Worm (Caenorhabditis elegans) whole organism, L1 larva: ENCODE measurements around the gene str-182.
A peak's percentile ranks its signal among the peaks of the same experiment; 100 is the strongest.

Experiments used
- C04F5.9 ChIP-seq: sonication (generic microtip); optimal IDR thresholded peaks from 2 replicates; lab custom pipeline; 2016; ENCODE audit warnings: missing genetic modification characterization, missing compliant biosample characterization
- C16A3.4 ChIP-seq: fragments of 150-350 bp; optimal IDR thresholded peaks from 2 replicates; lab custom pipeline; 2014; ENCODE audit warnings: missing biosample characterization, missing genetic modification characterization
- C34B4.2 ChIP-seq: sonication (generic microtip); optimal IDR thresholded peaks from 2 replicates; lab custom pipeline; 2017; ENCODE audit warnings: mild to moderate bottlenecking, missing genetic modification characterization, missing compliant biosample characterization
- alr-1 ChIP-seq: fragments of 200-800 bp; sonication (Bioruptor generic); optimal IDR thresholded peaks from 2 replicates; lab custom pipeline; 2018; ENCODE audit warnings: borderline replicate concordance, mild to moderate bottlenecking, missing genetic modification characterization, missing compliant biosample characterization
- ama-1 ChIP-seq: fragments of 150-350 bp; optimal IDR thresholded peaks from 2 replicates; lab custom pipeline; 2014
- ceh-63 ChIP-seq: fragments of 200-800 bp; sonication (Bioruptor generic); optimal IDR thresholded peaks from 2 replicates; lab custom pipeline; 2018; ENCODE audit warnings: mild to moderate bottlenecking, missing genetic modification characterization, missing compliant biosample characterization
- ceh-8 ChIP-seq: fragments of 200-800 bp; sonication (Bioruptor generic); optimal IDR thresholded peaks from 2 replicates; lab custom pipeline; 2018; ENCODE audit warnings: mild to moderate bottlenecking, missing genetic modification characterization, moderate library complexity, missing compliant biosample characterization
- ces-1 ChIP-seq: fragments of 150-350 bp; optimal IDR thresholded peaks from 2 replicates; lab custom pipeline; 2014; ENCODE audit warnings: missing biosample characterization, missing genetic modification reagents, missing genetic modification characterization
- dpl-1 ChIP-seq, 3 experiments: fragments of 150-350 bp in 2 of 3; sonication (generic microtip) in 1 of 3; optimal IDR thresholded peaks; 2 replicates each; lab custom pipeline; 2014 to 2017; ENCODE audit warnings: missing biosample characterization in 3 of 3, missing genetic modification characterization in 3 of 3, missing genetic modification reagents in 3 of 3
- dsc-1 ChIP-seq: sonication (generic microtip); optimal IDR thresholded peaks from 2 replicates; lab custom pipeline; 2016; ENCODE audit warnings: mild to moderate bottlenecking, missing genetic modification characterization, missing compliant biosample characterization
- elt-2 ChIP-seq: sonication (generic microtip); optimal IDR thresholded peaks from 2 replicates; lab custom pipeline; 2016; ENCODE audit warnings: missing genetic modification characterization, mild to moderate bottlenecking, inconsistent platforms, missing compliant biosample characterization, missing genetic modification reagents
- ets-5 ChIP-seq: fragments of 200-800 bp; sonication (Bioruptor generic); IDR thresholded peaks from 2 replicates; pipeline ENCODE4 v1.3.6; 2022; ENCODE audit warnings: missing genetic modification characterization, missing compliant biosample characterization
- fkh-10 ChIP-seq: sonication (generic microtip); optimal IDR thresholded peaks from 2 replicates; lab custom pipeline; 2017; ENCODE audit warnings: missing biosample characterization, missing genetic modification reagents, missing genetic modification characterization
- fkh-8 ChIP-seq: sonication (generic microtip); optimal IDR thresholded peaks from 2 replicates; lab custom pipeline; 2016; ENCODE audit warnings: mild to moderate bottlenecking, missing genetic modification characterization, missing compliant biosample characterization
- hlh-17 ChIP-seq: fragments of 200-800 bp; sonication (Bioruptor generic); optimal IDR thresholded peaks from 2 replicates; lab custom pipeline; 2018; ENCODE audit warnings: missing genetic modification characterization, mild to moderate bottlenecking, missing compliant biosample characterization, moderate library complexity, borderline replicate concordance
- jun-1 ChIP-seq: fragments of 150-350 bp; optimal IDR thresholded peaks from 2 replicates; lab custom pipeline; 2014; ENCODE audit warnings: missing biosample characterization, missing genetic modification reagents, missing genetic modification characterization
- lin-13 ChIP-seq: fragments of 150-350 bp; optimal IDR thresholded peaks from 2 replicates; lab custom pipeline; 2014; ENCODE audit warnings: missing biosample characterization, missing genetic modification reagents, missing genetic modification characterization
- lin-14 ChIP-seq: fragments of 200-800 bp; sonication (Bioruptor generic); optimal IDR thresholded peaks from 2 replicates; lab custom pipeline; 2018; ENCODE audit warnings: mild to moderate bottlenecking, missing genetic modification characterization, moderate library complexity, missing compliant biosample characterization
- lin-39 ChIP-seq: fragments of 150-350 bp; optimal IDR thresholded peaks from 2 replicates; lab custom pipeline; 2014; ENCODE audit warnings: missing biosample characterization, missing genetic modification reagents, missing genetic modification characterization
- lir-3 ChIP-seq: sonication (generic microtip); optimal IDR thresholded peaks from 2 replicates; lab custom pipeline; 2016; ENCODE audit warnings: mild to moderate bottlenecking, missing genetic modification characterization, moderate library complexity, missing compliant biosample characterization; ENCODE audit not compliant: poor library complexity
- mef-2 ChIP-seq: fragments of 150-350 bp; optimal IDR thresholded peaks from 2 replicates; lab custom pipeline; 2014; ENCODE audit warnings: missing biosample characterization, missing genetic modification characterization
- mep-1 ChIP-seq: fragments of 150-350 bp; optimal IDR thresholded peaks from 2 replicates; lab custom pipeline; 2014; ENCODE audit warnings: missing biosample characterization, missing genetic modification characterization
- nhr-11 ChIP-seq: fragments of 150-350 bp; optimal IDR thresholded peaks from 2 replicates; lab custom pipeline; 2014; ENCODE audit warnings: missing biosample characterization, missing genetic modification characterization
- nhr-20 ChIP-seq: sonication (generic microtip); optimal IDR thresholded peaks from 2 replicates; lab custom pipeline; 2016; ENCODE audit warnings: mild to moderate bottlenecking, missing genetic modification characterization, missing compliant biosample characterization
- nhr-47 ChIP-seq: sonication (generic microtip); optimal IDR thresholded peaks from 2 replicates; lab custom pipeline; 2016; ENCODE audit warnings: mild to moderate bottlenecking, missing genetic modification characterization, moderate library complexity, missing compliant biosample characterization
- nhr-71 ChIP-seq: sonication (generic microtip); optimal IDR thresholded peaks from 2 replicates; lab custom pipeline; 2016; ENCODE audit warnings: mild to moderate bottlenecking, missing genetic modification characterization, moderate library complexity, missing compliant biosample characterization
- pax-3 ChIP-seq: fragments of 200-800 bp; sonication (Bioruptor generic); optimal IDR thresholded peaks from 2 replicates; lab custom pipeline; 2018; ENCODE audit warnings: mild to moderate bottlenecking, missing genetic modification characterization, moderate library complexity, missing compliant biosample characterization
- pqm-1 ChIP-seq: sonication (generic microtip); optimal IDR thresholded peaks from 3 replicates; lab custom pipeline; 2017; ENCODE audit warnings: missing biosample characterization, missing genetic modification characterization
- sox-4 ChIP-seq: sonication (generic microtip); optimal IDR thresholded peaks from 2 replicates; lab custom pipeline; 2016; ENCODE audit warnings: missing genetic modification characterization, missing compliant biosample characterization
- sup-37 ChIP-seq: fragments of 200-800 bp; sonication (Bioruptor generic); optimal IDR thresholded peaks from 2 replicates; lab custom pipeline; 2018; ENCODE audit warnings: mild to moderate bottlenecking, missing genetic modification characterization, missing compliant biosample characterization
- swsn-7 ChIP-seq: sonication (generic microtip); optimal IDR thresholded peaks from 2 replicates; lab custom pipeline; 2016; ENCODE audit warnings: missing genetic modification characterization, missing compliant biosample characterization
- unc-30 ChIP-seq: sonication (generic microtip); optimal IDR thresholded peaks from 2 replicates; lab custom pipeline; 2017; ENCODE audit warnings: missing biosample characterization, missing genetic modification characterization
- unc-62 ChIP-seq: fragments of 150-350 bp; optimal IDR thresholded peaks from 2 replicates; lab custom pipeline; 2014; ENCODE audit warnings: missing biosample characterization, missing genetic modification reagents, missing genetic modification characterization
- unc-86 ChIP-seq: sonication (generic microtip); optimal IDR thresholded peaks from 2 replicates; lab custom pipeline; 2016; ENCODE audit warnings: missing genetic modification characterization, missing compliant biosample characterization
- unc-98 ChIP-seq: fragments of 200-800 bp; sonication (Bioruptor generic); IDR thresholded peaks from 2 replicates; pipeline ENCODE4 v1.3.6; 2022; ENCODE audit warnings: missing genetic modification characterization, missing compliant biosample characterization
- vab-15 ChIP-seq: sonication (generic microtip); optimal IDR thresholded peaks from 2 replicates; lab custom pipeline; 2017; ENCODE audit warnings: missing genotype, mild to moderate bottlenecking, missing genetic modification characterization, missing compliant biosample characterization
- zag-1 ChIP-seq: fragments of 150-350 bp; optimal IDR thresholded peaks from 2 replicates; lab custom pipeline; 2014; ENCODE audit warnings: missing biosample characterization, missing genetic modification characterization

Gene str-182

ce11 chrV:10246443-10246885 lies 13.2 kb upstream of the str-182 start (continued):
- TF ChIP-seq unc-86 (peak; percentile 69), ceh-63 (GFP tag; lab: Kevin White, UChicago) (no peak), lin-14 (GFP tag; lab: Kevin White, UChicago) (peak; percentile 94), hlh-17 (GFP tag; lab: Kevin White, UChicago) (no peak)

ce11 chrV:10245615-10246014 lies 12.4 kb upstream of the str-182 start:
- TF ChIP-seq ces-1 (GFP tag; lab: Kevin White, UChicago) (no peak), dsc-1 (tag; lab: Kevin White, UChicago) (peak; percentile 6), elt-2 (tag; lab: Kevin White, UChicago) (no peak)

- TF ChIP-seq C34B4.2 (no peak), elt-2 (tag; lab: Kevin White, UChicago) (peak; percentile 34), fkh-8 (tag; lab: Kevin White, UChicago) (peak; percentile 11), dsc-1 (tag; lab: Kevin White, UChicago) (peak; percentile 73)
Observed at ce11 chrV:10244018-10244720, 10.9 kb upstream of the str-182 start.

ce11 chrV:10243105-10243504 lies 9.9 kb upstream of the str-182 start, which contains the start of gene C12D8.9:
TSS of gene C12D8.9 (minus strand) at chrV:10243205.
- TF ChIP-seq hlh-17 (GFP tag; lab: Kevin White, UChicago) (no peak), swsn-7 (no peak), C04F5.9 (no peak), lin-39 (no peak), ama-1 (lab: Kevin White, UChicago) (no peak), nhr-20 (tag; lab: Kevin White, UChicago) (no peak), mep-1 (tag; lab: Kevin White, UChicago) (no peak), ceh-63 (GFP tag; lab: Kevin White, UChicago) (no peak), unc-98 (GFP tag; lab: Robert Waterston, UW) (no peak), lin-13 (GFP tag; lab: Kevin White, UChicago) (no peak), zag-1 (no peak), nhr-11 (no peak)

ce11 chrV:10241121-10241803 lies 8.0 kb upstream of the str-182 start, which contains the start of the genes C12D8.21 and col-148:
TSS of gene C12D8.21 (minus strand) at chrV:10241188.
TSS of gene col-148 (plus strand) at chrV:10241753.
- TF ChIP-seq vab-15 (tag; lab: Kevin White, UChicago) (no peak), dsc-1 (tag; lab: Kevin White, UChicago) (peak; percentile 96), nhr-71 (tag; lab: Kevin White, UChicago) (peak; percentile 11), sox-4 (tag; lab: Kevin White, UChicago) (peak; percentile 22), hlh-17 (GFP tag; lab: Kevin White, UChicago) (no peak), lin-13 (GFP tag; lab: Kevin White, UChicago) (no peak), fkh-8 (tag; lab: Kevin White, UChicago) (peak; percentile 72), fkh-10 (GFP tag; lab: Kevin White, UChicago) (no peak), dpl-1 (GFP tag; optimal IDR thresholded peaks at IDR 0.05; lab: Kevin White, UChicago) (no peak), pax-3 (tag; lab: Kevin White, UChicago) (peak; percentile 62), nhr-47 (tag; lab: Kevin White, UChicago) (peak; percentile 35)
- TF ChIP-seq, all 84 proteins: peak for 6

- TF ChIP-seq pqm-1 (tag; lab: Kevin White, UChicago) (no peak), ets-5 (GFP tag; lab: Robert Waterston, UW) (no peak), mef-2 (tag; lab: Kevin White, UChicago) (no peak), fkh-10 (GFP tag; lab: Kevin White, UChicago) (no peak), ceh-8 (GFP tag; lab: Kevin White, UChicago) (no peak), unc-86 (no peak), lir-3 (tag; lab: Kevin White, UChicago) (no peak), sup-37 (GFP tag; lab: Kevin White, UChicago) (no peak), C04F5.9 (no peak), jun-1 (no peak), unc-30 (tag; lab: Kevin White, UChicago) (no peak), C16A3.4 (tag; lab: Kevin White, UChicago) (no peak), unc-62 (GFP tag; lab: Kevin White, UChicago) (no peak), elt-2 (tag; lab: Kevin White, UChicago) (no peak), C34B4.2 (no peak), alr-1 (tag; lab: Kevin White, UChicago) (no peak), dpl-1 (GFP tag; optimal IDR thresholded peaks at IDR 0.05; lab: Kevin White, UChicago) (no peak)
Observed at ce11 chrV:10239861-10240260, 6.6 kb upstream of the str-182 start, which contains the start of gene fipr-8. TSS of gene fipr-8 (minus strand) at chrV:10239961.
